Worm (Caenorhabditis elegans): ENCODE data around the gene F26A1.4.

DNA sequence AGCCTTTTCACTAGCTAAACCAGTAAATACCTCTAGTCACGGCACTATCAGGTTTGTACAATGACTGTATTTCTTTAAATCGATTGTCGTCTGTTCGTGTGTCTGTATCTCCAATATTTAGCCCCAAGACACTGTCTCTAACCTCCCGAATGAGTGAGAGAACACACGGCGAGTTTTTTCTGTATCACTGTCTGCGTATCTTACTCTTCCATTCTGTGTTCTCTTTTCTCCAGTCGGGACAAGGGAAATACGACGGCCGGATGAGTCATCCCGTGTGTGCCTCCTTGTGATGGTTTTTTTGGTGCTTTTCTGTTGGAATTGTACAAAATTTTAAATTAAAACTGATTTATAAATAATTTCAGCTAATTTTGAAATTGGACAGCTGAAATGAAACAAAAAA, 21.3 kb upstream of the F26A1.4 start:
- TF ChIP-seq ceh-83 (GFP tag; optimal IDR thresholded peaks at IDR 0.05) (no peak), lin-13 (tag; optimal IDR thresholded peaks at IDR 0.05) (no peak), sptf-1 (tag; optimal IDR thresholded peaks at IDR 0.05) (no peak), blmp-1 (tag; optimal IDR thresholded peaks at IDR 0.05) (no peak), elt-1 (tag; optimal IDR thresholded peaks at IDR 0.05; ENCODE audit: borderline replicate concordance, insufficient read depth) (no peak), elt-3 (tag; optimal IDR thresholded peaks at IDR 0.05) (no peak)
